Worm (Caenorhabditis elegans): ENCODE data around the gene Y53G8AM.7.

DNA sequence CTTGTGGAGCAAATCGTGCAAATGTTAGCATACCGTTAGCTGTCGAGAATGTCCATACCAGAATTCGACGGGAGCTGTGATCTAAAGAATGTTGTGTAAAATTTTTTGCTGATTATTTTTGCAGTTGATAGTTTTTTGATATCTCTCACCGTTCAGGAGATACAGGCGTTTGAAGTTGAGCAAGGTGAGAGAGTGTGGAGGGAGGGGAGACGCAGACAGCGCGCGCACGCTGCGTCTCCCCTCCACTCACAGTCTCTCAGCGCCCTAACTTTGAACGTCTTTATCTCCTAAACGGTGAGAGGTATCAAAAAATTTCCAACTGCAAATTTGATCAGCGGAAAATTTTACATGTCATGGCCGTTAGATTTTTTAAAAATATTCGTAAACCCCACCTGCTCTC is 11.5 kb downstream of the Y53G8AM.7 start:
- no peak for TF ChIP-seq W03F9.2 (tag; optimal IDR thresholded peaks at IDR 0.05)
- TF ChIP-seq dao-5 (tag; optimal IDR thresholded peaks at IDR 0.05): no peak
